Fruit fly (Drosophila melanogaster) whole organism: ENCODE data around the gene Osi24.

Experiments
- Dll ChIP-seq: fragments of >200 bp; optimal IDR thresholded peaks from 2 replicates; lab custom pipeline; 2017
- EcR ChIP-seq, 2 experiments: fragments of >200 bp; optimal IDR thresholded peaks; 2 replicates each; lab custom pipeline; 2017; ENCODE audit warnings: missing biosample characterization in 2 of 2, missing genetic modification characterization in 2 of 2, missing genetic modification reagents in 2 of 2
- pan ChIP-seq: fragments of >200 bp; optimal IDR thresholded peaks from 2 replicates; lab custom pipeline; 2017
- psq ChIP-seq: fragments of >200 bp; optimal IDR thresholded peaks from 2 replicates; lab custom pipeline; 2017

- no peak for TF ChIP-seq psq
- no peak for TF ChIP-seq EcR (GFP tag; optimal IDR thresholded peaks at IDR 0.05; lab: Kevin White, UChicago)
- no peak for TF ChIP-seq Dll
- TF ChIP-seq pan (lab: Kevin White, UChicago): no peak
Observed at dm6 chr3R:6209073-6209472, 10.5 kb downstream of the Osi24 start, which contains the start of gene Osi2.
